Worm (Caenorhabditis elegans) whole organism, L4/young adult: ENCODE data around the gene K07H8.8.

ENCODE experiments used
- W03F9.2 ChIP-seq: fragments of 150-350 bp; optimal IDR thresholded peaks from 2 replicates; lab custom pipeline; 2014; ENCODE audit warnings: missing biosample characterization, missing genetic modification characterization
- dao-5 ChIP-seq: sonication (generic microtip); optimal IDR thresholded peaks from 2 replicates; lab custom pipeline; 2016; ENCODE audit warnings: missing genotype, missing genetic modification characterization, moderate library complexity, missing compliant biosample characterization
- him-1 ChIP-seq: sonication (generic microtip); optimal IDR thresholded peaks from 2 replicates; lab custom pipeline; 2016; ENCODE audit warnings: missing genotype, missing genetic modification reagents, missing genetic modification characterization, missing compliant biosample characterization

DNA sequence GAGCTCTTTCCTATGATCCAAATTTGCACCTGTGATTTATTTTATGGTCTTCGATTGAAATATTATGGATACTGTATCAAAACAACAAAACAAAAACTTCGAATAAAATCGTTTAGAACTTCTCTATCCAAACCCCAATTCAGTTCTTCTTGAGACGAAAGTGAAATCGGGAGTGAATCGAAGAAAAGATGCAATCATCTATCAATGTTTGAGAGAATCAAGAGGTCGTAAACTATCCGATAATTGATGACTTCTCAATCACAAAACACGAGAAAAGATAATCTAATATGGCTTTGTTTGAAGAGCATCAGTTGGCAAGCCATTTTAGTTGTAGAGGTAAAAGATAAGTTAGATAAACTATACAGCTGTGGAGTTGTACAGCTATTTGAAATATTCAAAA lies 49.6 kb upstream of the K07H8.8 start:
- no peak for TF ChIP-seq him-1
- no peak for TF ChIP-seq dao-5
- TF ChIP-seq W03F9.2 (tag; lab: Kevin White, UChicago): no peak
